Worm (Caenorhabditis elegans): ENCODE measurements around the gene F22E5.1.

DNA sequence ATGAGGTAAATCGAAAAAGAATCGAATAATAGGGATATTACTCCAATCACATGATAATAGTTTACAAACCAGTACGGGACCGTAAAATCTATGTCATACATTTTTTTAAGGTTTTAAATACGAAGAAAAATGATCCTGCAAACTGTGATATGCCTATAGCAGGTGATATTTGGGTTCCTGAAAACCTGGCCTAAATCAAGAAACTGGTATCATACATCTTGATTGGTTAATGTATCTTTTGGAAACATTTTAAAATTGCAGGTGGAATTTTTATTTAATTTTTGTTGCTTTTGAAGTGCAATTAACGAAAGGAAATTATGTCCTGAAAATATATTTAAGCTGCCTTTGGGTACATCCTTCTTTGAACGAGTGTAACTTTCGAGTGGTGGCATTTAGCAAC is 26.7 kb downstream of the F22E5.1 start, which contains the start of gene sri-61:
- TF ChIP-seq med-1 (GFP tag; optimal IDR thresholded peaks at IDR 0.05; ENCODE audit: insufficient read depth) (no peak), ztf-29 (GFP tag; IDR thresholded peaks at IDR 0.05) (no peak), flt-1 (GFP tag; IDR thresholded peaks at IDR 0.05) (no peak), klf-2 (GFP tag; conservative IDR thresholded peaks at IDR 0.05) (no peak), cog-1 (tag; optimal IDR thresholded peaks at IDR 0.05) (no peak), ztf-23 (GFP tag; IDR thresholded peaks at IDR 0.05) (no peak), ref-1 (GFP tag; conservative IDR thresholded peaks at IDR 0.05) (no peak), tab-1 (GFP tag; IDR thresholded peaks at IDR 0.05) (no peak), T22C8.4 (GFP tag; IDR thresholded peaks at IDR 0.05) (no peak)

All from whole organism, midembryonic.